Worm (Caenorhabditis elegans) whole organism, L1 larva: ENCODE results near the gene Y67D8B.3.

Source experiments
- C04F5.9 ChIP-seq: sonication (generic microtip); optimal IDR thresholded peaks from 2 replicates; lab custom pipeline; 2016; ENCODE audit warnings: missing genetic modification characterization, missing compliant biosample characterization
- blmp-1 ChIP-seq: fragments of 150-350 bp; optimal IDR thresholded peaks from 2 replicates; lab custom pipeline; 2014; ENCODE audit warnings: missing biosample characterization, missing genetic modification characterization
- ceh-63 ChIP-seq: fragments of 200-800 bp; sonication (Bioruptor generic); optimal IDR thresholded peaks from 2 replicates; lab custom pipeline; 2018; ENCODE audit warnings: mild to moderate bottlenecking, missing genetic modification characterization, missing compliant biosample characterization
- ceh-8 ChIP-seq: fragments of 200-800 bp; sonication (Bioruptor generic); optimal IDR thresholded peaks from 2 replicates; lab custom pipeline; 2018; ENCODE audit warnings: mild to moderate bottlenecking, missing genetic modification characterization, moderate library complexity, missing compliant biosample characterization
- ceh-82 ChIP-seq, 3 experiments: fragments of 150-350 bp in 1 of 3; sonication (generic microtip) in 2 of 3; optimal IDR thresholded peaks; 2 replicates each; lab custom pipeline; 2014 to 2017; ENCODE audit warnings: missing biosample characterization in 3 of 3, missing genetic modification characterization in 3 of 3
- ceh-88 ChIP-seq: fragments of 200-800 bp; sonication (Bioruptor generic); IDR thresholded peaks from 2 replicates; pipeline ENCODE4 v1.3.6; 2022; ENCODE audit warnings: missing genetic modification characterization, missing compliant biosample characterization
- ceh-90 ChIP-seq: sonication (generic microtip); optimal IDR thresholded peaks from 2 replicates; lab custom pipeline; 2016; ENCODE audit warnings: missing genetic modification characterization, missing compliant biosample characterization
- dsc-1 ChIP-seq: sonication (generic microtip); optimal IDR thresholded peaks from 2 replicates; lab custom pipeline; 2016; ENCODE audit warnings: mild to moderate bottlenecking, missing genetic modification characterization, missing compliant biosample characterization
- efl-1 ChIP-seq, 4 experiments: fragments of 150-350 bp; optimal IDR thresholded peaks in 3 of 4; peaks in 1 of 4; 1 replicate in 1 of 4; 2 replicates in 3 of 4; lab custom pipeline; 2014; ENCODE audit warnings: missing biosample characterization in 2 of 4, missing genetic modification characterization in 2 of 4, missing genetic modification reagents in 2 of 4
- elt-2 ChIP-seq: sonication (generic microtip); optimal IDR thresholded peaks from 2 replicates; lab custom pipeline; 2016; ENCODE audit warnings: missing genetic modification characterization, mild to moderate bottlenecking, inconsistent platforms, missing compliant biosample characterization, missing genetic modification reagents
- hlh-4 ChIP-seq: sonication (generic microtip); optimal IDR thresholded peaks from 2 replicates; lab custom pipeline; 2016; ENCODE audit warnings: mild to moderate bottlenecking, missing genetic modification characterization, missing compliant biosample characterization
- jun-1 ChIP-seq: fragments of 150-350 bp; optimal IDR thresholded peaks from 2 replicates; lab custom pipeline; 2014; ENCODE audit warnings: missing biosample characterization, missing genetic modification reagents, missing genetic modification characterization
- lin-14 ChIP-seq: fragments of 200-800 bp; sonication (Bioruptor generic); optimal IDR thresholded peaks from 2 replicates; lab custom pipeline; 2018; ENCODE audit warnings: mild to moderate bottlenecking, missing genetic modification characterization, moderate library complexity, missing compliant biosample characterization
- lin-15B ChIP-seq: fragments of 150-350 bp; sonication (generic microtip); optimal IDR thresholded peaks from 3 replicates; lab custom pipeline; 2014; ENCODE audit warnings: missing biosample characterization, missing genetic modification characterization
- lin-35 ChIP-seq, 2 experiments: fragments of 150-350 bp; optimal IDR thresholded peaks; 2 replicates each; lab custom pipeline; 2014; ENCODE audit warnings: missing biosample characterization in 2 of 2, missing genetic modification characterization in 2 of 2, missing genetic modification reagents in 2 of 2
- lin-39 ChIP-seq: fragments of 150-350 bp; optimal IDR thresholded peaks from 2 replicates; lab custom pipeline; 2014; ENCODE audit warnings: missing biosample characterization, missing genetic modification reagents, missing genetic modification characterization
- lsy-2 ChIP-seq, 2 experiments: fragments of 150-350 bp; optimal IDR thresholded peaks; 2 replicates each; lab custom pipeline; 2014; ENCODE audit warnings: missing biosample characterization in 2 of 2, missing genetic modification characterization in 2 of 2
- mep-1 ChIP-seq: fragments of 150-350 bp; optimal IDR thresholded peaks from 2 replicates; lab custom pipeline; 2014; ENCODE audit warnings: missing biosample characterization, missing genetic modification characterization
- nhr-19 ChIP-seq: fragments of 200-800 bp; sonication (Bioruptor generic); conservative IDR thresholded peaks from 2 replicates; pipeline ENCODE4 v1.3.6; 2022; ENCODE audit warnings: missing genetic modification characterization, missing compliant biosample characterization
- nhr-20 ChIP-seq: sonication (generic microtip); optimal IDR thresholded peaks from 2 replicates; lab custom pipeline; 2016; ENCODE audit warnings: mild to moderate bottlenecking, missing genetic modification characterization, missing compliant biosample characterization
- nhr-237 ChIP-seq: fragments of 150-350 bp; optimal IDR thresholded peaks from 2 replicates; lab custom pipeline; 2014; ENCODE audit warnings: missing biosample characterization, missing genetic modification characterization
- nhr-47 ChIP-seq: sonication (generic microtip); optimal IDR thresholded peaks from 2 replicates; lab custom pipeline; 2016; ENCODE audit warnings: mild to moderate bottlenecking, missing genetic modification characterization, moderate library complexity, missing compliant biosample characterization
- nhr-71 ChIP-seq: sonication (generic microtip); optimal IDR thresholded peaks from 2 replicates; lab custom pipeline; 2016; ENCODE audit warnings: mild to moderate bottlenecking, missing genetic modification characterization, moderate library complexity, missing compliant biosample characterization
- nhr-76 ChIP-seq: sonication (generic microtip); optimal IDR thresholded peaks from 2 replicates; lab custom pipeline; 2017; ENCODE audit warnings: missing biosample characterization, missing genetic modification characterization
- nhr-77 ChIP-seq: fragments of 150-350 bp; optimal IDR thresholded peaks from 2 replicates; lab custom pipeline; 2014; ENCODE audit warnings: missing biosample characterization, missing genetic modification characterization
- nhr-85 ChIP-seq: sonication (generic microtip); peaks from one replicate; lab custom pipeline; 2016; ENCODE audit warnings: missing genetic modification characterization, inconsistent platforms, missing compliant biosample characterization
- pag-3 ChIP-seq: sonication (generic microtip); optimal IDR thresholded peaks from 2 replicates; lab custom pipeline; 2017; ENCODE audit warnings: missing genetic modification characterization, mild to moderate bottlenecking, missing compliant biosample characterization, antibody characterized with exemption, borderline replicate concordance; ENCODE audit not compliant: insufficient read depth
- pax-3 ChIP-seq: fragments of 200-800 bp; sonication (Bioruptor generic); optimal IDR thresholded peaks from 2 replicates; lab custom pipeline; 2018; ENCODE audit warnings: mild to moderate bottlenecking, missing genetic modification characterization, moderate library complexity, missing compliant biosample characterization
- rnt-1 ChIP-seq: sonication (generic microtip); optimal IDR thresholded peaks from 2 replicates; lab custom pipeline; 2016; ENCODE audit warnings: mild to moderate bottlenecking, missing genetic modification characterization, moderate library complexity, missing compliant biosample characterization
- snu-23 ChIP-seq: sonication (generic microtip); optimal IDR thresholded peaks from 2 replicates; lab custom pipeline; 2016; ENCODE audit warnings: missing genetic modification characterization, missing compliant biosample characterization
- swsn-7 ChIP-seq: sonication (generic microtip); optimal IDR thresholded peaks from 2 replicates; lab custom pipeline; 2016; ENCODE audit warnings: missing genetic modification characterization, missing compliant biosample characterization
- tbx-2 ChIP-seq: sonication (generic microtip); optimal IDR thresholded peaks from 2 replicates; lab custom pipeline; 2016; ENCODE audit warnings: missing genetic modification characterization, missing compliant biosample characterization
- unc-30 ChIP-seq: sonication (generic microtip); optimal IDR thresholded peaks from 2 replicates; lab custom pipeline; 2017; ENCODE audit warnings: missing biosample characterization, missing genetic modification characterization
- unc-62 ChIP-seq: fragments of 150-350 bp; optimal IDR thresholded peaks from 2 replicates; lab custom pipeline; 2014; ENCODE audit warnings: missing biosample characterization, missing genetic modification reagents, missing genetic modification characterization
- unc-86 ChIP-seq: sonication (generic microtip); optimal IDR thresholded peaks from 2 replicates; lab custom pipeline; 2016; ENCODE audit warnings: missing genetic modification characterization, missing compliant biosample characterization
- xbp-1 ChIP-seq: sonication (generic microtip); optimal IDR thresholded peaks from 2 replicates; lab custom pipeline; 2016; ENCODE audit warnings: missing genetic modification characterization, missing compliant biosample characterization
- zip-4 ChIP-seq: fragments of 200-800 bp; sonication (Bioruptor generic); optimal IDR thresholded peaks from 2 replicates; lab custom pipeline; 2018; ENCODE audit warnings: mild to moderate bottlenecking, missing genetic modification characterization, moderate library complexity, missing compliant biosample characterization
- ztf-4 ChIP-seq: fragments of 150-350 bp; optimal IDR thresholded peaks from 2 replicates; lab custom pipeline; 2014; ENCODE audit warnings: missing biosample characterization, missing genetic modification characterization

Gene Y67D8B.3

DNA sequence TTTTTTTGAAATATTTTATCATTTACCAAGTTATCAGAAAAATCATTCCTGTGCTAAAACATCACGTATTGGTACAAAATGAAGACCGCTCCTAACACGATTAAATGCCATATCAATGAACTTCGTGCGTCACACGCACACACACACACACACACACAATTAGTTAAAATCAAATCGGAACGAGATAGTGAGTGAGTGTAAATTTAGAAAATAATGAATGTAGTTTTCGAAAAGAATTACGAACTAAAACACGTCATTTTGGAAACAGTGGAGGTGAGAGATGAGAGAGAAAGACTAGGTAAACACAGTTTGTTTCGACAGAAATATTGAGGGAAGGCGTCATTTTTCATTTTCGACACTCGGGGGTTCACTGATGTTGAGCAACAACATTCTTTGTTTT lies 35.1 kb downstream of the Y67D8B.3 start:
- TF ChIP-seq mep-1 (tag; lab: Kevin White, UChicago) (no peak), nhr-76 (no peak), nhr-20 (peak; percentile 42), ceh-90 (tag; lab: Kevin White, UChicago) (no peak), blmp-1 (peak; percentile 24), lin-15B (tag; lab: Kevin White, UChicago) (no peak), lin-14 (peak; percentile 68), lin-35 (GFP tag; optimal IDR thresholded peaks at IDR 0.05; lab: Kevin White, UChicago) (peak in 1 of 2 experiments; percentile 25), C04F5.9 (tag; lab: Kevin White, UChicago) (no peak), elt-2 (tag; lab: Kevin White, UChicago) (peak; percentile 39), jun-1 (tag; lab: Kevin White, UChicago) (peak; percentile 25), swsn-7 (tag; lab: Kevin White, UChicago) (no peak), nhr-71 (tag; lab: Kevin White, UChicago) (peak; percentile 36), ceh-82 (tag; optimal IDR thresholded peaks at IDR 0.05; lab: Kevin White, UChicago) (no peak), ceh-63 (GFP tag; lab: Kevin White, UChicago) (no peak), zip-4 (no peak), snu-23 (GFP tag; lab: Kevin White, UChicago) (peak; percentile 10), ztf-4 (tag; lab: Kevin White, UChicago) (no peak), pax-3 (tag; lab: Kevin White, UChicago) (no peak), nhr-85 (peak; percentile 71), lin-39 (tag; lab: Kevin White, UChicago) (no peak), nhr-47 (tag; lab: Kevin White, UChicago) (peak; percentile 15), lsy-2 (tag; optimal IDR thresholded peaks at IDR 0.05; lab: Kevin White, UChicago) (peak in 1 of 2 experiments; percentile 37)

ce11 chrIV:3165365-3165764 lies 36.6 kb downstream of the Y67D8B.3 start:
- no peak for TF ChIP-seq unc-30 (tag; lab: Kevin White, UChicago)
- TF ChIP-seq nhr-85, result peak; percentile 81
- no peak for TF ChIP-seq unc-62 (GFP tag; lab: Kevin White, UChicago)
- peak; percentile 8 for TF ChIP-seq blmp-1
- TF ChIP-seq ceh-8 (GFP tag; lab: Kevin White, UChicago), result no peak
- peak; percentile 1 for TF ChIP-seq lin-14
- no peak for TF ChIP-seq efl-1 (optimal IDR thresholded peaks at IDR 0.05; lab: Kevin White, UChicago)
- TF ChIP-seq efl-1 (GFP tag; optimal IDR thresholded peaks at IDR 0.05 in 1 of 2; lab: Kevin White, UChicago), result no peak
- TF ChIP-seq unc-86 (tag; lab: Kevin White, UChicago), result no peak

- TF ChIP-seq hlh-4 (no peak), nhr-237 (no peak), dsc-1 (tag; lab: Kevin White, UChicago) (peak; percentile 23), pag-3 (tag; lab: Kevin White, UChicago) (peak; percentile 70), lin-35 (GFP tag; optimal IDR thresholded peaks at IDR 0.05; lab: Kevin White, UChicago) (peak in 1 of 2 experiments; percentile 23), rnt-1 (tag; lab: Kevin White, UChicago) (peak; percentile 26), lin-14 (peak; percentile 66), nhr-19 (GFP tag; lab: Robert Waterston, UW) (no peak), ceh-88 (GFP tag; lab: Robert Waterston, UW) (no peak), ztf-4 (tag; lab: Kevin White, UChicago) (no peak), ceh-8 (GFP tag; lab: Kevin White, UChicago) (peak; percentile 2), nhr-20 (peak; percentile 2), nhr-47 (tag; lab: Kevin White, UChicago) (peak; percentile 44), snu-23 (GFP tag; lab: Kevin White, UChicago) (peak; percentile 20), tbx-2 (peak; percentile 23), xbp-1 (tag; lab: Kevin White, UChicago) (peak; percentile 14), swsn-7 (tag; lab: Kevin White, UChicago) (peak; percentile 29), efl-1 (optimal IDR thresholded peaks at IDR 0.05; lab: Kevin White, UChicago) (no peak), efl-1 (GFP tag; optimal IDR thresholded peaks at IDR 0.05 in 1 of 2; lab: Kevin White, UChicago) (peak in 1 of 2 experiments; percentile 8), ceh-82 (tag; optimal IDR thresholded peaks at IDR 0.05; lab: Kevin White, UChicago) (peak in 1 of 3 experiments; percentile 47), unc-86 (tag; lab: Kevin White, UChicago) (peak; percentile 18), nhr-77 (tag; lab: Kevin White, UChicago) (no peak), nhr-71 (tag; lab: Kevin White, UChicago) (peak; percentile 43), lsy-2 (tag; optimal IDR thresholded peaks at IDR 0.05; lab: Kevin White, UChicago) (peak in 1 of 2 experiments; percentile 23)
Observed at ce11 chrIV:3163562-3163961, 38.4 kb downstream of the Y67D8B.3 start.
